Worm (Caenorhabditis elegans) whole organism, L1 larva: Measurements from ENCODE around the gene srab-8.

ENCODE experiments used
- ama-1 ChIP-seq: fragments of 150-350 bp; optimal IDR thresholded peaks from 2 replicates; lab custom pipeline; 2014
- blmp-1 ChIP-seq: fragments of 150-350 bp; optimal IDR thresholded peaks from 2 replicates; lab custom pipeline; 2014; ENCODE audit warnings: missing biosample characterization, missing genetic modification characterization
- ceh-82 ChIP-seq, 3 experiments: fragments of 150-350 bp in 1 of 3; sonication (generic microtip) in 2 of 3; optimal IDR thresholded peaks; 2 replicates each; lab custom pipeline; 2014 to 2017; ENCODE audit warnings: missing biosample characterization in 3 of 3, missing genetic modification characterization in 3 of 3
- ces-1 ChIP-seq: fragments of 150-350 bp; optimal IDR thresholded peaks from 2 replicates; lab custom pipeline; 2014; ENCODE audit warnings: missing biosample characterization, missing genetic modification reagents, missing genetic modification characterization
- dpl-1 ChIP-seq, 3 experiments: fragments of 150-350 bp in 2 of 3; sonication (generic microtip) in 1 of 3; optimal IDR thresholded peaks; 2 replicates each; lab custom pipeline; 2014 to 2017; ENCODE audit warnings: missing biosample characterization in 3 of 3, missing genetic modification characterization in 3 of 3, missing genetic modification reagents in 3 of 3
- egl-13 ChIP-seq: sonication (generic microtip); optimal IDR thresholded peaks from 2 replicates; lab custom pipeline; 2016; ENCODE audit warnings: missing genotype, missing genetic modification reagents, missing genetic modification characterization, missing compliant biosample characterization
- egl-27 ChIP-seq, 2 experiments: fragments of 150-350 bp in 1 of 2; sonication (generic microtip); optimal IDR thresholded peaks; 3 replicates each; lab custom pipeline; 2017 to 2018; ENCODE audit warnings: missing biosample characterization in 2 of 2, missing genetic modification characterization in 2 of 2, missing genetic modification reagents in 2 of 2
- elt-2 ChIP-seq: sonication (generic microtip); optimal IDR thresholded peaks from 2 replicates; lab custom pipeline; 2016; ENCODE audit warnings: missing genetic modification characterization, mild to moderate bottlenecking, inconsistent platforms, missing compliant biosample characterization, missing genetic modification reagents
- fkh-8 ChIP-seq: sonication (generic microtip); optimal IDR thresholded peaks from 2 replicates; lab custom pipeline; 2016; ENCODE audit warnings: mild to moderate bottlenecking, missing genetic modification characterization, missing compliant biosample characterization
- grh-1 ChIP-seq: fragments of 200-800 bp; sonication (Bioruptor generic); IDR thresholded peaks from 2 replicates; pipeline ENCODE4 v1.3.6; 2022; ENCODE audit warnings: missing genetic modification reagents, missing genetic modification characterization, missing compliant biosample characterization
- hlh-4 ChIP-seq: sonication (generic microtip); optimal IDR thresholded peaks from 2 replicates; lab custom pipeline; 2016; ENCODE audit warnings: mild to moderate bottlenecking, missing genetic modification characterization, missing compliant biosample characterization
- hpl-2 ChIP-seq: fragments of 150-350 bp; optimal IDR thresholded peaks from 2 replicates; lab custom pipeline; 2014; ENCODE audit warnings: missing biosample characterization, missing genetic modification reagents, missing genetic modification characterization
- jun-1 ChIP-seq: fragments of 150-350 bp; optimal IDR thresholded peaks from 2 replicates; lab custom pipeline; 2014; ENCODE audit warnings: missing biosample characterization, missing genetic modification reagents, missing genetic modification characterization
- lin-35 ChIP-seq, 2 experiments: fragments of 150-350 bp; optimal IDR thresholded peaks; 2 replicates each; lab custom pipeline; 2014; ENCODE audit warnings: missing biosample characterization in 2 of 2, missing genetic modification characterization in 2 of 2, missing genetic modification reagents in 2 of 2
- lir-3 ChIP-seq: sonication (generic microtip); optimal IDR thresholded peaks from 2 replicates; lab custom pipeline; 2016; ENCODE audit warnings: mild to moderate bottlenecking, missing genetic modification characterization, moderate library complexity, missing compliant biosample characterization; ENCODE audit not compliant: poor library complexity
- lsy-2 ChIP-seq, 2 experiments: fragments of 150-350 bp; optimal IDR thresholded peaks; 2 replicates each; lab custom pipeline; 2014; ENCODE audit warnings: missing biosample characterization in 2 of 2, missing genetic modification characterization in 2 of 2
- mab-9 ChIP-seq: fragments of 200-800 bp; sonication (Bioruptor generic); IDR thresholded peaks from 2 replicates; pipeline ENCODE4 v1.3.6; 2022; ENCODE audit warnings: missing genetic modification reagents, missing genetic modification characterization, missing compliant biosample characterization
- mep-1 ChIP-seq: fragments of 150-350 bp; optimal IDR thresholded peaks from 2 replicates; lab custom pipeline; 2014; ENCODE audit warnings: missing biosample characterization, missing genetic modification characterization
- nhr-11 ChIP-seq: fragments of 150-350 bp; optimal IDR thresholded peaks from 2 replicates; lab custom pipeline; 2014; ENCODE audit warnings: missing biosample characterization, missing genetic modification characterization
- nhr-20 ChIP-seq: sonication (generic microtip); optimal IDR thresholded peaks from 2 replicates; lab custom pipeline; 2016; ENCODE audit warnings: mild to moderate bottlenecking, missing genetic modification characterization, missing compliant biosample characterization
- nhr-47 ChIP-seq: sonication (generic microtip); optimal IDR thresholded peaks from 2 replicates; lab custom pipeline; 2016; ENCODE audit warnings: mild to moderate bottlenecking, missing genetic modification characterization, moderate library complexity, missing compliant biosample characterization
- nhr-76 ChIP-seq: sonication (generic microtip); optimal IDR thresholded peaks from 2 replicates; lab custom pipeline; 2017; ENCODE audit warnings: missing biosample characterization, missing genetic modification characterization
- nhr-84 ChIP-seq: sonication (generic microtip); optimal IDR thresholded peaks from 2 replicates; lab custom pipeline; 2017; ENCODE audit warnings: missing biosample characterization, missing genetic modification characterization
- nhr-90 ChIP-seq: sonication (generic microtip); optimal IDR thresholded peaks from 2 replicates; lab custom pipeline; 2016; ENCODE audit warnings: mild to moderate bottlenecking, missing genetic modification characterization, missing compliant biosample characterization; ENCODE audit not compliant: poor library complexity
- pqm-1 ChIP-seq: sonication (generic microtip); optimal IDR thresholded peaks from 3 replicates; lab custom pipeline; 2017; ENCODE audit warnings: missing biosample characterization, missing genetic modification characterization
- skn-1 ChIP-seq: fragments of 150-350 bp; optimal IDR thresholded peaks from 2 replicates; lab custom pipeline; 2014; ENCODE audit warnings: missing biosample characterization, missing genetic modification characterization
- snpc-4 ChIP-seq: fragments of 150-350 bp; optimal IDR thresholded peaks from 2 replicates; lab custom pipeline; 2014; ENCODE audit warnings: missing biosample characterization, missing genetic modification characterization
- snu-23 ChIP-seq: sonication (generic microtip); optimal IDR thresholded peaks from 2 replicates; lab custom pipeline; 2016; ENCODE audit warnings: missing genetic modification characterization, missing compliant biosample characterization
- sptf-1 ChIP-seq: fragments of 150-350 bp; optimal IDR thresholded peaks from 2 replicates; lab custom pipeline; 2014; ENCODE audit warnings: missing biosample characterization, missing genetic modification characterization
- sup-37 ChIP-seq: fragments of 200-800 bp; sonication (Bioruptor generic); optimal IDR thresholded peaks from 2 replicates; lab custom pipeline; 2018; ENCODE audit warnings: mild to moderate bottlenecking, missing genetic modification characterization, missing compliant biosample characterization
- swsn-7 ChIP-seq: sonication (generic microtip); optimal IDR thresholded peaks from 2 replicates; lab custom pipeline; 2016; ENCODE audit warnings: missing genetic modification characterization, missing compliant biosample characterization
- tlp-1 ChIP-seq: fragments of 150-350 bp; optimal IDR thresholded peaks from 2 replicates; lab custom pipeline; 2014; ENCODE audit warnings: missing biosample characterization, missing genetic modification characterization
- unc-98 ChIP-seq: fragments of 200-800 bp; sonication (Bioruptor generic); IDR thresholded peaks from 2 replicates; pipeline ENCODE4 v1.3.6; 2022; ENCODE audit warnings: missing genetic modification characterization, missing compliant biosample characterization
- xbp-1 ChIP-seq: sonication (generic microtip); optimal IDR thresholded peaks from 2 replicates; lab custom pipeline; 2016; ENCODE audit warnings: missing genetic modification characterization, missing compliant biosample characterization
- ztf-11 ChIP-seq, 2 experiments: sonication (generic microtip); optimal IDR thresholded peaks; 2 replicates each; lab custom pipeline; 2016 to 2017; ENCODE audit warnings: missing genetic modification characterization in 2 of 2, missing biosample characterization in 1 of 2, missing compliant biosample characterization in 1 of 2

The srab-8 gene

ce11 chrV:3166260-3166659 is 10.0 kb upstream of the srab-8 start, which contains the start of gene C36C5.4:
Gene C36C5.4, plus strand, starts transcription at chrV:3166560.
- TF ChIP-seq elt-2 (tag; lab: Kevin White, UChicago), result no peak
- no peak for TF ChIP-seq mep-1 (tag; lab: Kevin White, UChicago)
- TF ChIP-seq sptf-1 (tag; lab: Kevin White, UChicago), result no peak

ce11 chrV:3168650-3169049 is 7.6 kb upstream of the srab-8 start, which contains the start of gene C36C5.15:
Gene C36C5.15, minus strand, starts transcription at chrV:3168750.
- TF ChIP-seq lir-3 (tag; lab: Kevin White, UChicago), result no peak
- TF ChIP-seq hpl-2 (GFP tag; lab: Kevin White, UChicago), result no peak
- TF ChIP-seq snu-23 (GFP tag; lab: Kevin White, UChicago), result no peak
- no peak for TF ChIP-seq ces-1 (GFP tag; lab: Kevin White, UChicago)
- no peak for TF ChIP-seq nhr-90 (tag; lab: Kevin White, UChicago)
- no peak for TF ChIP-seq ztf-11 (tag; optimal IDR thresholded peaks at IDR 0.05; lab: Kevin White, UChicago)
- TF ChIP-seq ceh-82 (tag; optimal IDR thresholded peaks at IDR 0.05; lab: Kevin White, UChicago), result no peak
- TF ChIP-seq hlh-4, result no peak
- TF ChIP-seq jun-1 (tag; lab: Kevin White, UChicago), result no peak
- TF ChIP-seq mab-9, result no peak
- no peak for TF ChIP-seq fkh-8 (tag; lab: Kevin White, UChicago)
- TF ChIP-seq swsn-7 (tag; lab: Kevin White, UChicago), result no peak
- no peak for TF ChIP-seq nhr-84 (tag; lab: Kevin White, UChicago)
- TF ChIP-seq blmp-1 (tag; lab: Kevin White, UChicago), result no peak
- TF ChIP-seq skn-1 (tag; lab: Kevin White, UChicago), result no peak
- no peak for TF ChIP-seq pqm-1
- no peak for TF ChIP-seq egl-27 (tag; optimal IDR thresholded peaks at IDR 0.05; lab: Kevin White, UChicago)

- TF ChIP-seq skn-1 (tag; lab: Kevin White, UChicago) (no peak), nhr-47 (no peak), snpc-4 (tag; lab: Kevin White, UChicago) (no peak), swsn-7 (tag; lab: Kevin White, UChicago) (no peak), xbp-1 (no peak), fkh-8 (tag; lab: Kevin White, UChicago) (no peak), tlp-1 (tag; lab: Kevin White, UChicago) (no peak), nhr-20 (tag; lab: Kevin White, UChicago) (no peak), unc-98 (GFP tag; lab: Robert Waterston, UW) (no peak), dpl-1 (GFP tag; optimal IDR thresholded peaks at IDR 0.05; lab: Kevin White, UChicago) (no peak)
These were observed 6.4 kb upstream of the srab-8 start, which contains the start of gene srbc-6 for ce11 chrV:3169838-3170237. Gene srbc-6, plus strand, starts transcription at chrV:3170138.

ce11 chrV:3171625-3172024 is 4.6 kb upstream of the srab-8 start:
- TF ChIP-seq sup-37 (GFP tag; lab: Kevin White, UChicago) (no peak), grh-1 (GFP tag; lab: Robert Waterston, UW) (no peak), nhr-11 (tag; lab: Kevin White, UChicago) (no peak), ama-1 (no peak), lin-35 (GFP tag; optimal IDR thresholded peaks at IDR 0.05; lab: Kevin White, UChicago) (no peak), sptf-1 (tag; lab: Kevin White, UChicago) (no peak), skn-1 (tag; lab: Kevin White, UChicago) (no peak), ceh-82 (tag; optimal IDR thresholded peaks at IDR 0.05; lab: Kevin White, UChicago) (no peak), swsn-7 (tag; lab: Kevin White, UChicago) (no peak)

- TF ChIP-seq lsy-2 (tag; optimal IDR thresholded peaks at IDR 0.05; lab: Kevin White, UChicago) (no peak), blmp-1 (tag; lab: Kevin White, UChicago) (no peak), egl-13 (no peak), nhr-76 (tag; lab: Kevin White, UChicago) (no peak), ztf-11 (tag; optimal IDR thresholded peaks at IDR 0.05; lab: Kevin White, UChicago) (no peak)
These were observed 9.6 kb downstream of the srab-8 start for ce11 chrV:3185855-3186254.
